Fruit fly (Drosophila melanogaster) whole organism, wandering third instar larva: Measurements from ENCODE around the gene Art4.

Experiments
- CG9705 ChIP-seq: fragments of 200-800 bp; sonication (Bioruptor generic); optimal IDR thresholded peaks from 2 replicates; lab custom pipeline; 2018; ENCODE audit warnings: missing biosample characterization, mild to moderate bottlenecking, missing genetic modification characterization
- dmrt93B ChIP-seq: fragments of 200-800 bp; sonication (Bioruptor generic); optimal IDR thresholded peaks from 2 replicates; lab custom pipeline; 2018; ENCODE audit warnings: missing biosample characterization, mild to moderate bottlenecking, missing genetic modification characterization
- ey ChIP-seq: fragments of 200-800 bp; sonication (Bioruptor generic); optimal IDR thresholded peaks from 2 replicates; lab custom pipeline; 2016; ENCODE audit warnings: missing biosample characterization, missing genetic modification characterization
- lola ChIP-seq: fragments of >200 bp; optimal IDR thresholded peaks from 2 replicates; lab custom pipeline; 2017; ENCODE audit warnings: missing biosample characterization, missing genetic modification characterization
- rgr ChIP-seq: fragments of 200-800 bp; sonication (Bioruptor generic); optimal IDR thresholded peaks from 3 replicates; lab custom pipeline; 2016; ENCODE audit warnings: missing biosample characterization, mild to moderate bottlenecking, missing genetic modification characterization
- sage ChIP-seq: fragments of 200-800 bp; sonication (Bioruptor generic); optimal IDR thresholded peaks from 2 replicates; lab custom pipeline; 2016; ENCODE audit warnings: missing biosample characterization, mild to moderate bottlenecking, missing genetic modification characterization

DNA sequence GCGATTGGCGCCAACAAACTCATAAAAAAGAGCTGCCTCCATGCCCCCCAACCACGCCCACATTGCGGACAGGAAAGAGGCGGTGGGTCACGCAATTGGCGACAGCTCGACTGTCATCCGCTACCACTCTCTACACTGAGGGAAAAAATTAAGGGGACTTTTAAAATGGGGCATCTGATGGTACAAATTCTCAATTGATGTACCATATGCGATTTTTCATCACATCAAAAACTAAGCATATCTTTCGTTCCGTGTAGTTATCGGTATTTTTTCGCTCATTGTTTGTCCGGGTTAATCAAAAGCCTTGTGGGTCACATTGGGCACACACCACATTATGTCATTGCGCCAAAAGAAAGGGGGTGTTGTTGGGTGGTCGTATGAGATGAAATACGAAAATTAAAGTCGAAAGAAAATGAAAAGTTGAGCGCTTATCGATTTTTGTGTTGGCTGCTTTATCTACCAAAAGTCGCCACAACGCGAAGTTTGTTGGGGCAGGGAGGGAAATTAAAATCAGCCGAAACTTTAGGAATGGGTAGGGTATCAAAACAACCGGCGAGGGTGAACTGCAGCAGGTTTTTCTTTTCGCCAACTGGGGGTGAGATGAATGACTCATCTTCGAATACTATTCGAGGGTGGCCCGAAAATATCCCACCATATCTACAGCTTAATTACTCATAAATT lies 38.3 kb upstream of the Art4 start:
- no peak for TF ChIP-seq rgr (GFP tag; lab: Kevin White, UChicago)
- TF ChIP-seq dmrt93B (GFP tag; lab: Kevin White, UChicago): no peak
- TF ChIP-seq CG9705 (GFP tag; lab: Kevin White, UChicago): no peak
- TF ChIP-seq ey: no peak
- TF ChIP-seq sage (GFP tag; lab: Kevin White, UChicago): no peak
- TF ChIP-seq lola (GFP tag; lab: Kevin White, UChicago): no peak
